Worm (Caenorhabditis elegans): ENCODE measurements around the gene F32A5.8.

Gene F32A5.8

DNA sequence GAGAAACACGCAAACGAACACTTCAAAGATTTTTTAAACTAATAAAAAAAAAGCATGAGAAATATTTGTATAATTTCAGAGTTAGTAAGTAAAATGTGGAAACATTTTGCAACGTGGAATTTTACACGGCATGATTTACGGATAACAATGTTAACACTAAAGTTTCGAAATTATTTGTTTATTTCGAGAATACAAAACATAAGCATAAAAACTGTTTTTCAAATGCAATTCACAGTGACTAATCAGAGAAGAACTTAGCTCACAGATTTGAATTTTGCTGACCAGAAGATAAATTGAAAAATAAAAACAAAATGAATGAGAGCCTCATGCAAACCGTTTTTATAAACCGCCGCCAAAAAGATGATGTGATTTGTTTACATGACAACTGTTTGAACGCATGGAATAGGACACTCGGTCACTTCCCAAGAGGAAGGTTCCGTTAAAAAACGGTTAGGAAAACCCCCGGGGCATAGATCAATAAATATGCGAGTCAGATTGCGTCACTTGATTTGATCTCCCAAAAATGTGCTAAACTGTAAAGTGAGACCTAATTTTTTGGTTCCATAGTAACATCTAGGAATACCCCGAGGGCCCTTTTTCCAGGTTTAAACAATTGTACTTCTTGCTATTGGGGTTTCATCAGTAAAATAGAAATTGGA lies 29.9 kb upstream of the F32A5.8 start, which contains the start of gene clh-3:
clh-3 (minus strand) TSS at position 51 of the 659 bp plus-strand sequence.
- no peak for TF ChIP-seq pat-9 (tag; optimal IDR thresholded peaks at IDR 0.05)
- TF ChIP-seq T23F11.4 (GFP tag; optimal IDR thresholded peaks at IDR 0.05), result no peak
- no peak for TF ChIP-seq pax-1 (tag; optimal IDR thresholded peaks at IDR 0.05)
- TF ChIP-seq hlh-30 (tag; optimal IDR thresholded peaks at IDR 0.05; ENCODE audit: insufficient read depth), result no peak
- no peak for TF ChIP-seq unc-55 (GFP tag; optimal IDR thresholded peaks at IDR 0.05)
- TF ChIP-seq unc-86 (tag; optimal IDR thresholded peaks at IDR 0.05), result no peak
- no peak for TF ChIP-seq ceh-34 (tag; optimal IDR thresholded peaks at IDR 0.05)
- no peak for TF ChIP-seq pros-1 (tag; optimal IDR thresholded peaks at IDR 0.05)
- no peak for TF ChIP-seq unc-42 (tag; optimal IDR thresholded peaks at IDR 0.05)
- no peak for TF ChIP-seq C08G9.2 (tag; optimal IDR thresholded peaks at IDR 0.05)
- no peak for TF ChIP-seq che-1 (tag; optimal IDR thresholded peaks at IDR 0.05)
- TF ChIP-seq ceh-2 (tag; optimal IDR thresholded peaks at IDR 0.05), result no peak
- no peak for TF ChIP-seq ceh-24 (tag; optimal IDR thresholded peaks at IDR 0.05)
- no peak for TF ChIP-seq pha-2 (tag; optimal IDR thresholded peaks at IDR 0.05)
- TF ChIP-seq nfya-1 (tag; optimal IDR thresholded peaks at IDR 0.05), result no peak
- TF ChIP-seq ceh-31 (tag; optimal IDR thresholded peaks at IDR 0.05), result no peak
- TF ChIP-seq sox-2 (GFP tag; IDR thresholded peaks at IDR 0.05), result no peak
- no peak for TF ChIP-seq Y22D7AL.16 (tag; optimal IDR thresholded peaks at IDR 0.05)

ce11 chrII:7228646-7229200 lies 27.2 kb upstream of the F32A5.8 start, which contains the start of gene F32A5.4:
Gene F32A5.4 (plus strand): TSS chrII:7229150.
- TF ChIP-seq hlh-13 (GFP tag; optimal IDR thresholded peaks at IDR 0.05) (no peak), dmd-4 (tag; optimal IDR thresholded peaks at IDR 0.05; ENCODE audit: borderline replicate concordance) (no peak), lim-6 (tag; optimal IDR thresholded peaks at IDR 0.05) (no peak), ahr-1 (tag; optimal IDR thresholded peaks at IDR 0.05) (no peak), ceh-34 (tag; optimal IDR thresholded peaks at IDR 0.05) (no peak), hlh-15 (tag; optimal IDR thresholded peaks at IDR 0.05) (no peak), odd-2 (tag; optimal IDR thresholded peaks at IDR 0.05) (no peak), unc-3 (GFP tag; conservative IDR thresholded peaks at IDR 0.05) (no peak), unc-3 (tag; optimal IDR thresholded peaks at IDR 0.05) (no peak), F13H6.1 (tag; optimal IDR thresholded peaks at IDR 0.05) (no peak), sox-4 (tag; optimal IDR thresholded peaks at IDR 0.05) (no peak), ref-2 (tag; optimal IDR thresholded peaks at IDR 0.05) (no peak), che-1 (tag; optimal IDR thresholded peaks at IDR 0.05) (no peak), unc-55 (GFP tag; optimal IDR thresholded peaks at IDR 0.05) (no peak)

DNA sequence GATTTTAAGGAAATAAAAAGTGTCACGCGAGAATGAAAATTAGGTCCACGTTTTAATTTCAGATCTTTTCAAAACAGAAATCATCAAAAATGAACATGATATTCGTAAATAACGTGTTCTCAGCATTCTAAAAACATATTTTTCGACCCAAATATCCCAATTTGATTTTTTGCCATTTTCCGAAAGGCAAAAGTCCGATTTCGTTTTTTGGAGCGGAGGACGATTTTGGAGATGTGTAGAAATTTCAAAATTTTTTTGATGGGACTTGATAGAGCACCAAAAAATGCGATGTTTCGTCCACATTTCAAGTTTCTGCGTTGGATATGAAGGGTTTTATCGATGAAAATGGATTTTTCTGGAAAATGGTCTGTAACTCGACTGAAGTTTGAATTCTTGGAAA lies 25.2 kb upstream of the F32A5.8 start:
- TF ChIP-seq dmd-4 (tag; optimal IDR thresholded peaks at IDR 0.05; ENCODE audit: borderline replicate concordance) (no peak), pat-9 (tag; optimal IDR thresholded peaks at IDR 0.05) (no peak), ceh-34 (tag; optimal IDR thresholded peaks at IDR 0.05) (no peak), nhr-232 (tag; optimal IDR thresholded peaks at IDR 0.05) (no peak), pros-1 (tag; optimal IDR thresholded peaks at IDR 0.05) (no peak), sdc-2 (tag; optimal IDR thresholded peaks at IDR 0.05) (no peak), unc-3 (GFP tag; conservative IDR thresholded peaks at IDR 0.05) (no peak), unc-3 (tag; optimal IDR thresholded peaks at IDR 0.05) (no peak), hlh-6 (tag; optimal IDR thresholded peaks at IDR 0.05) (no peak), odd-2 (tag; optimal IDR thresholded peaks at IDR 0.05) (no peak), ahr-1 (tag; optimal IDR thresholded peaks at IDR 0.05) (no peak), ceh-19 (GFP tag; optimal IDR thresholded peaks at IDR 0.05) (no peak)

DNA sequence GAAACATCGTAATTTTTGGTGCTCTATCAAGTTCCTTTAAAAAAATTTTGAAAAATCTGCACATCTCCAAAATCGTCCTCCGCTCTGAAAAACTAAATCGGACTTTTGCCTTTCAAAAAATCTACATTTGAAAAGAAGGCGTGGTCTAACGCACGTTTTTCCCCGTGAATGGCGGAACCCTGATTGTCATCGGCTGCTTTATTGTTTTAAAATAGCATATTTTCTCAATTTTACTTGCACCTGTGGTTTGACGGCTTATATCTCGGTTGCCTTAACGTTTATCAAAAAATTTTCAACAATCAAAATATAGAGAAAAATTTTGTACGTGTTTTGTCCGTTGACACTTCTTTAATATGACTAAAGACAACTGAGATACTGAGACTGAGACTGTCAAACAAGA lies 24.0 kb upstream of the F32A5.8 start:
- no peak for TF ChIP-seq unc-86 (tag; optimal IDR thresholded peaks at IDR 0.05)

ce11 chrII:7232517-7232916 lies 23.4 kb upstream of the F32A5.8 start, which contains the start of gene ctsa-3.1:
Gene ctsa-3.1 (plus strand): TSS chrII:7232853.
- TF ChIP-seq pqm-1 (tag; optimal IDR thresholded peaks at IDR 0.05), result no peak
- no peak for TF ChIP-seq hlh-8 (tag; optimal IDR thresholded peaks at IDR 0.05)
- TF ChIP-seq npax-4 (tag; optimal IDR thresholded peaks at IDR 0.05), result no peak
- no peak for TF ChIP-seq sox-2 (GFP tag; IDR thresholded peaks at IDR 0.05)
- no peak for TF ChIP-seq fax-1 (tag; optimal IDR thresholded peaks at IDR 0.05)
- no peak for TF ChIP-seq gmeb-2 (tag; optimal IDR thresholded peaks at IDR 0.05)
- no peak for TF ChIP-seq hlh-30 (tag; optimal IDR thresholded peaks at IDR 0.05; ENCODE audit: insufficient read depth)
- TF ChIP-seq lim-6 (tag; optimal IDR thresholded peaks at IDR 0.05), result no peak
- TF ChIP-seq tbx-7 (tag; optimal IDR thresholded peaks at IDR 0.05), result no peak
- no peak for TF ChIP-seq ceh-18 (tag; optimal IDR thresholded peaks at IDR 0.05)
- TF ChIP-seq syd-9 (tag; optimal IDR thresholded peaks at IDR 0.05), result no peak
- TF ChIP-seq madf-2 (tag; optimal IDR thresholded peaks at IDR 0.05), result no peak
- TF ChIP-seq pag-3 (tag; optimal IDR thresholded peaks at IDR 0.05; ENCODE audit: borderline replicate concordance), result no peak
- no peak for TF ChIP-seq ahr-1 (tag; optimal IDR thresholded peaks at IDR 0.05)
- TF ChIP-seq dmd-4 (tag; optimal IDR thresholded peaks at IDR 0.05; ENCODE audit: borderline replicate concordance), result no peak
- no peak for TF ChIP-seq K02D7.2 (tag; optimal IDR thresholded peaks at IDR 0.05)
